Worm (Caenorhabditis elegans) whole organism, L2 larva: ENCODE data around the gene dis-3.

Source experiments
- mdl-1 ChIP-seq, 2 experiments: fragments of 150-350 bp in 1 of 2; sonication (generic microtip) in 1 of 2; optimal IDR thresholded peaks; 2 replicates each; lab custom pipeline; 2017; ENCODE audit warnings: missing biosample characterization in 2 of 2, missing genetic modification characterization in 2 of 2
- nhr-237 ChIP-seq: fragments of 150-350 bp; optimal IDR thresholded peaks from 2 replicates; lab custom pipeline; 2014; ENCODE audit warnings: missing biosample characterization, missing genetic modification characterization

ce11 chrIV:10096881-10097280, at the start of gene dis-3:
- TF ChIP-seq nhr-237 (tag; lab: Kevin White, UChicago) (no peak), mdl-1 (tag; optimal IDR thresholded peaks at IDR 0.05; lab: Kevin White, UChicago) (no peak)
